Worm (Caenorhabditis elegans): ENCODE results near the gene str-246.
A peak's percentile ranks its signal among the peaks of the same experiment; 100 is the strongest.

DNA sequence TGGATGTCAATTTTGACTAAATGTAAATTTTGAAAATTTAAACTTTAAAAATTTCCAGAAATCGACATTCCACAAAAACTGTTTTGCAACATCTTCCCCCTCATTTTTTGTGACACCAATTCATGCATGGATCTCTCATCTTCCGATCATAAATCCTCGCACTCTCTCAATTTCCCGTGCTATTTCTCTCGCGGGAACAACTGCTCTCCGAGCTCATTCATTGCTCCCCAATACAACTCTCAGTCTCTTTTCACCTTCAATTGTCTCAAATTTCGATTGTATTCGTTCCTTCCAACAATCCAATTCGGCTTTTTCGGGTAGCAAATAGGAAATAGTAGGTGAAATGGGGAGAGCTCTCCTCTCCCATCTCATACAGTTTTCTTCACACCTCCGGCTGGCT lies 5.1 kb downstream of the str-246 start:
- no peak for TF ChIP-seq unc-39 (tag; optimal IDR thresholded peaks at IDR 0.05)
- TF ChIP-seq nhr-237 (tag; optimal IDR thresholded peaks at IDR 0.05): no peak
- TF ChIP-seq unc-62 (GFP tag; optimal IDR thresholded peaks at IDR 0.05): no peak
- peak; percentile 60 for TF ChIP-seq hlh-1 (tag; optimal IDR thresholded peaks at IDR 0.05)
- TF ChIP-seq ztf-11 (tag; optimal IDR thresholded peaks at IDR 0.05): no peak
- peak; percentile 10 for TF ChIP-seq pha-4 (tag; optimal IDR thresholded peaks at IDR 0.05)
- TF ChIP-seq lin-13 (tag; optimal IDR thresholded peaks at IDR 0.05): no peak
